Worm (Caenorhabditis elegans) whole organism, L1 larva: ENCODE data around the gene tag-120.

Experiments
- C04F5.9 ChIP-seq: sonication (generic microtip); optimal IDR thresholded peaks from 2 replicates; lab custom pipeline; 2016; ENCODE audit warnings: missing genetic modification characterization, missing compliant biosample characterization
- aly-2 ChIP-seq: fragments of 150-350 bp; optimal IDR thresholded peaks from 2 replicates; lab custom pipeline; 2014; ENCODE audit warnings: missing biosample characterization, missing genetic modification characterization
- fos-1 ChIP-seq: fragments of 150-350 bp; optimal IDR thresholded peaks from 2 replicates; lab custom pipeline; 2014; ENCODE audit warnings: missing biosample characterization, missing genetic modification characterization
- lin-35 ChIP-seq, 2 experiments: fragments of 150-350 bp; optimal IDR thresholded peaks; 2 replicates each; lab custom pipeline; 2014; ENCODE audit warnings: missing biosample characterization in 2 of 2, missing genetic modification characterization in 2 of 2, missing genetic modification reagents in 2 of 2
- nhr-12 ChIP-seq: sonication (generic microtip); optimal IDR thresholded peaks from 2 replicates; lab custom pipeline; 2017; ENCODE audit warnings: missing biosample characterization, missing genetic modification characterization
- nhr-237 ChIP-seq: fragments of 150-350 bp; optimal IDR thresholded peaks from 2 replicates; lab custom pipeline; 2014; ENCODE audit warnings: missing biosample characterization, missing genetic modification characterization

ce11 chrV:9754459-9754858 lies 44.8 kb upstream of the tag-120 start, which contains the start of gene F58E6.5:
- TF ChIP-seq nhr-12 (tag; lab: Kevin White, UChicago) = no peak
- TF ChIP-seq nhr-237 (tag; lab: Kevin White, UChicago) = no peak
- no peak for TF ChIP-seq aly-2 (tag; lab: Kevin White, UChicago)
- no peak for TF ChIP-seq fos-1 (tag; lab: Kevin White, UChicago)
- TF ChIP-seq C04F5.9 (tag; lab: Kevin White, UChicago) = no peak
- TF ChIP-seq lin-35 (GFP tag; optimal IDR thresholded peaks at IDR 0.05; lab: Kevin White, UChicago) = no peak
